Worm (Caenorhabditis elegans) whole organism, L3 larva: ENCODE measurements around the gene fipr-3.

ENCODE experiments used
- ZK546.5 ChIP-seq: sonication (generic microtip); optimal IDR thresholded peaks from 2 replicates; lab custom pipeline; 2017; ENCODE audit warnings: missing biosample characterization, missing genetic modification characterization
- ceh-28 ChIP-seq: fragments of 150-350 bp; optimal IDR thresholded peaks from 2 replicates; lab custom pipeline; 2014; ENCODE audit warnings: missing biosample characterization, missing genetic modification reagents, missing genetic modification characterization
- ceh-82 ChIP-seq: fragments of 150-350 bp; optimal IDR thresholded peaks from 2 replicates; lab custom pipeline; 2014; ENCODE audit warnings: missing biosample characterization, missing genetic modification characterization
- egl-27 ChIP-seq: sonication (generic microtip); optimal IDR thresholded peaks from 4 replicates; lab custom pipeline; 2017; ENCODE audit warnings: missing biosample characterization, missing genetic modification reagents, missing genetic modification characterization
- elt-1 ChIP-seq: fragments of 150-350 bp; optimal IDR thresholded peaks from 2 replicates; lab custom pipeline; 2014; ENCODE audit warnings: missing biosample characterization, missing genetic modification characterization
- nhr-12 ChIP-seq: fragments of 150-350 bp; optimal IDR thresholded peaks from 2 replicates; lab custom pipeline; 2014; ENCODE audit warnings: missing biosample characterization, missing genetic modification characterization

DNA sequence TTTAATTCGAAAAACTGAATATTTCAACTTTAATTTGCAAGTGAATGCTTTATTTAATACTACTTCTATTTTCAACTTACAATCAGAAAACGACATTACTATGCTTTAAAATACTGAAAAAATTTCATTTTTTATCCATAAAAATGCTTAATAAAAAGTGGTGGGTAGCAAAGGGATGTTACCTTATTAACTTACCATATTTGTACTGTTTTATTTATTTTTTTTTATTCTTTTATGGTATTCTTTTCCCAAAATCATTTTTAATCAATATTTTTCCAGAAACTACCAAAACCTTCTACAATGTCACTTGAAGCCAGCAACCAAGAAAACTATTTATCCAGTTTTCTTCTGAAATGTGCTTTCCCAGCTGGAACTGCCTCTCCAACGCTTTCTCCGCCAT lies 40.3 kb upstream of the fipr-3 start, which contains the start of gene Y60A9.3:
- TF ChIP-seq nhr-12 (tag; lab: Kevin White, UChicago), result no peak
- TF ChIP-seq elt-1 (tag; lab: Kevin White, UChicago), result no peak
- no peak for TF ChIP-seq ceh-28 (tag; lab: Kevin White, UChicago)
- no peak for TF ChIP-seq ZK546.5 (tag; lab: Kevin White, UChicago)
- TF ChIP-seq egl-27 (tag; lab: Kevin White, UChicago), result no peak
- TF ChIP-seq ceh-82 (tag; lab: Kevin White, UChicago), result no peak
